Worm (Caenorhabditis elegans) whole organism, L3 larva: ENCODE data around the gene ttr-57.
"Not testable (repeated sequence)": the region's sequence is repeated elsewhere in the genome, so short reads cannot be mapped to it uniquely, and the experiment has no call there.

Experiments
- egl-5 ChIP-seq: fragments of 150-350 bp; optimal IDR thresholded peaks from 2 replicates; lab custom pipeline; 2017; ENCODE audit warnings: missing biosample characterization, missing genetic modification reagents, missing genetic modification characterization, inconsistent platforms
- nhr-25 ChIP-seq: sonication (generic microtip); optimal IDR thresholded peaks from 2 replicates; lab custom pipeline; 2017; ENCODE audit warnings: missing biosample characterization, missing genetic modification characterization
- skn-1 ChIP-seq: fragments of 150-350 bp; optimal IDR thresholded peaks from 2 replicates; lab custom pipeline; 2014; ENCODE audit warnings: missing biosample characterization, missing genetic modification characterization
- unc-39 ChIP-seq: sonication (generic microtip); optimal IDR thresholded peaks from 4 replicates; lab custom pipeline; 2017; ENCODE audit warnings: missing biosample characterization, missing genetic modification characterization
- ztf-4 ChIP-seq: fragments of 150-350 bp; optimal IDR thresholded peaks from 2 replicates; lab custom pipeline; 2014; ENCODE audit warnings: missing biosample characterization, missing genetic modification characterization

- not testable (repeated sequence) for TF ChIP-seq egl-5 (tag; lab: Kevin White, UChicago); unc-39; nhr-25 (tag; lab: Kevin White, UChicago); skn-1 (tag; lab: Kevin White, UChicago); ztf-4 (tag; lab: Kevin White, UChicago)
These were observed 35.9 kb upstream of the ttr-57 start, which contains the start of gene F26F2.4 for ce11 chrV:20568995-20569394.
